Worm (Caenorhabditis elegans) whole organism, mixed stage, embryonic: ENCODE results near the gene F56A8.3.

Source experiments
- elt-1 ChIP-seq: sonication (generic microtip); optimal IDR thresholded peaks from 2 replicates; lab custom pipeline; 2017; ENCODE audit warnings: missing genetic modification characterization, mild to moderate bottlenecking, missing compliant biosample characterization, antibody characterized with exemption, moderate library complexity, borderline replicate concordance; ENCODE audit not compliant: insufficient read depth
- nhr-28 ChIP-seq: fragments of 150-350 bp; optimal IDR thresholded peaks from 2 replicates; lab custom pipeline; 2014; ENCODE audit warnings: missing biosample characterization, missing genetic modification characterization
- nhr-76 ChIP-seq: sonication (generic microtip); optimal IDR thresholded peaks from 2 replicates; lab custom pipeline; 2017; ENCODE audit warnings: missing biosample characterization, missing genetic modification characterization

- TF ChIP-seq nhr-28 (no peak), elt-1 (tag; lab: Kevin White, UChicago) (no peak), nhr-76 (no peak)
Observed at ce11 chrIII:13307107-13307506, 50.4 kb downstream of the F56A8.3 start, which contains the start of the genes klp-19 and slc-36.1.
